Fruit fly (Drosophila melanogaster) whole organism, wandering third instar larva: Measurements from ENCODE around the gene sd.
A peak's percentile ranks its signal among the peaks of the same experiment; 100 is the strongest.

Experiments
- Hnf4 ChIP-seq: fragments of 200-800 bp; sonication (Bioruptor generic); optimal IDR thresholded peaks from 2 replicates; lab custom pipeline; 2016; ENCODE audit warnings: missing biosample characterization, mild to moderate bottlenecking, missing genetic modification characterization
- Hr83 ChIP-seq: fragments of 200-300 bp; sonication (Bioruptor generic); optimal IDR thresholded peaks from 2 replicates; lab custom pipeline; 2016; ENCODE audit warnings: missing biosample characterization, mild to moderate bottlenecking, missing genetic modification characterization, moderate library complexity; ENCODE audit not compliant: poor library complexity, severe bottlenecking
- Mio ChIP-seq: sonication (Bioruptor generic); optimal IDR thresholded peaks from 2 replicates; lab custom pipeline; 2016; ENCODE audit warnings: missing biosample characterization, missing genetic modification characterization
- Myc ChIP-seq: fragments of >200 bp; optimal IDR thresholded peaks from 2 replicates; lab custom pipeline; 2017
- Vsx2 ChIP-seq: fragments of 200-300, 225-300 bp; sonication (Bioruptor generic); optimal IDR thresholded peaks from 2 replicates; lab custom pipeline; 2018; ENCODE audit warnings: missing biosample characterization, missing genetic modification characterization; ENCODE audit not compliant: partially characterized antibody
- brk ChIP-seq: fragments of 200-800 bp; sonication (Bioruptor generic); optimal IDR thresholded peaks from 2 replicates; lab custom pipeline; 2016; ENCODE audit warnings: missing biosample characterization, mild to moderate bottlenecking, missing genetic modification characterization
- h ChIP-seq: fragments of 200-800 bp; sonication (Bioruptor generic); optimal IDR thresholded peaks from 3 replicates; lab custom pipeline; 2016; ENCODE audit warnings: missing biosample characterization, mild to moderate bottlenecking, missing genetic modification characterization
- lola ChIP-seq: fragments of >200 bp; optimal IDR thresholded peaks from 2 replicates; lab custom pipeline; 2017; ENCODE audit warnings: missing biosample characterization, missing genetic modification characterization
- pan ChIP-seq: fragments of >200 bp; optimal IDR thresholded peaks from 2 replicates; lab custom pipeline; 2017
- psq ChIP-seq: fragments of 200-800 bp; sonication (Bioruptor generic); optimal IDR thresholded peaks from 3 replicates; lab custom pipeline; 2017; ENCODE audit warnings: missing biosample characterization, mild to moderate bottlenecking, missing genetic modification characterization, moderate library complexity
- usp ChIP-seq: fragments of >200 bp; optimal IDR thresholded peaks from 2 replicates; lab custom pipeline; 2017; ENCODE audit warnings: missing biosample characterization, missing genetic modification characterization

dm6 chrX:15870777-15871757, 66.9 kb downstream of the sd start:
- no peak for TF ChIP-seq lola (GFP tag; lab: Kevin White, UChicago)
- peak; percentile 21 for TF ChIP-seq psq (GFP tag; lab: Kevin White, UChicago)
- no peak for TF ChIP-seq Vsx2 (GFP tag; lab: Kevin White, UChicago)
- no peak for TF ChIP-seq usp
- no peak for TF ChIP-seq pan (lab: Kevin White, UChicago)
- TF ChIP-seq h (GFP tag; lab: Kevin White, UChicago): no peak
- TF ChIP-seq Myc: no peak
- peak; percentile 27 for TF ChIP-seq Hr83 (GFP tag; lab: Kevin White, UChicago)
- TF ChIP-seq Mio (GFP tag; lab: Kevin White, UChicago): no peak
- no peak for TF ChIP-seq Hnf4 (GFP tag; lab: Kevin White, UChicago)
- TF ChIP-seq brk: no peak
